Fruit fly (Drosophila melanogaster): ENCODE measurements around the gene oxt.
A peak's percentile ranks its signal among the peaks of the same experiment; 100 is the strongest.

The oxt gene

DNA sequence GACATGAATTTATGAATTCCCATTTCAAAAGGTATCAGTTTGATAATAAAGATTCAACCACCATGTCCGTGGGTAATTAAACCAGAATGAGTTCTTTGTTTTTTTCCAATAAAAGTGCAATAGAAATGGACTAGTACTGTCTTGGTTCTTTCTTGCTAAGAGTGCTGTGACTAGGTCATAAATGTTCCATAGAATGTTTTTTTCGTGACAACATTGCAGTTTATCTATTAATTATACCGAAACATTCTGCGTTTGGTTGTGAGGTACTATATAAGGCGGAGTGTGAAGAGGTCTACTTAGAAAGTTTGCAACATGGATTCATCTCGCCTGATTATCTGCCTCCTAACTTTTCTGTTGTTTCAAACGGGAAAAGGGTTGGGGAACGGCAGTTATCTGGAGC, 5.1 kb upstream of the oxt start, which contains the start of gene obst-I:
Gene obst-I, plus strand, starts transcription at position 301 of the 400 bp plus-strand sequence.
- TF ChIP-seq CG7045 (GFP tag; optimal IDR thresholded peaks at IDR 0.05): no peak
- TF ChIP-seq CG1620 (GFP tag; optimal IDR thresholded peaks at IDR 0.05): no peak
- no peak for TF ChIP-seq Hr96 (GFP tag; optimal IDR thresholded peaks at IDR 0.05)
- no peak for TF ChIP-seq bab1 (GFP tag; optimal IDR thresholded peaks at IDR 0.05)
- TF ChIP-seq pad (GFP tag; optimal IDR thresholded peaks at IDR 0.05): no peak
- no peak for TF ChIP-seq Clk (GFP tag; optimal IDR thresholded peaks at IDR 0.05)
- TF ChIP-seq CG5204 (GFP tag; optimal IDR thresholded peaks at IDR 0.05): no peak
- TF ChIP-seq CG14711 (tag; optimal IDR thresholded peaks at IDR 0.05): no peak
- TF ChIP-seq cic (GFP tag; optimal IDR thresholded peaks at IDR 0.05): no peak
- no peak for TF ChIP-seq toe (GFP tag; optimal IDR thresholded peaks at IDR 0.05)
- TF ChIP-seq CG33017 (tag; optimal IDR thresholded peaks at IDR 0.05): no peak
- no peak for TF ChIP-seq CG12768 (GFP tag; optimal IDR thresholded peaks at IDR 0.05)
- no peak for TF ChIP-seq ovo (GFP tag; optimal IDR thresholded peaks at IDR 0.05)
- no peak for TF ChIP-seq cnc (optimal IDR thresholded peaks at IDR 0.05)
- no peak for TF ChIP-seq kay (GFP tag; ENCODE audit: borderline replicate concordance)
- TF ChIP-seq CG11617 (GFP tag; optimal IDR thresholded peaks at IDR 0.05): no peak
- TF ChIP-seq tj (GFP tag; optimal IDR thresholded peaks at IDR 0.05): no peak
- TF ChIP-seq Crg-1 (GFP tag; optimal IDR thresholded peaks at IDR 0.05): no peak
- TF ChIP-seq CG7101 (tag; optimal IDR thresholded peaks at IDR 0.05): no peak
- TF ChIP-seq Mnt (GFP tag; optimal IDR thresholded peaks at IDR 0.05): no peak

DNA sequence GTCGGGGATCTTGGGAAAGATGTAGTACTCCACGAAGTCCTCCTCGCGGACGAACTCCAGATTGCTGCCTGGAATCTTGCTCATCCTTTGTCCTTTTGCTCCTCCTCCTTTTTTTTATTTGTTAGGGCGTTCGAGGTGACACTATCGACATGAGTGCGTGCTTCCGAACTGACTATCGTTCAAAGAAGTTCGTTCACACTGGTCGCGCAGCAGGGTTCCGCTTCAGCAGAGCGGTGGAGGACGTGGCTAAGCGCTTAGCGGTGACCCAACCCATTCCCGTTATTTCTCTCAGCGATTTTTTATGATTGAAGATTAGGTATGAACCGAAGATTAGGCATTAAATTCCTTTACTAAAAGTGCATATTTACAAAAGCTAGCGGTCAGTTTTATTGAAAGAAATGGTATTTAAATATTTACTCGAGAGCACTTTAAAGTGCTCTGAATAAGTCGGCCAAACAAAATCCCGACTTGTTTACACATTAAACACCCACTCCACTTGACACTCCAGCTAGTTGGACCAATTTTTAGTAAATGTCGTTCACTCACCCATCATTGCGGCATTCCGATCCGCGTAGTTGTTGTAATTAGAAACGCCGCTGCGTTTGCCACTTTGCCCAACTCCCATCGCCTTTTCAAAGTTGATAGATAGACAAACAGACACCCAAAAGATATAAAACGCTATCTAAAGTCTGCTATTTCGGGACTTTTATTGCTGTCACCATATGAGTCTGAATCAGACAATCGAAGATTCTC, 3.4 kb upstream of the oxt start, which contains the start of the genes ecd and CG13806:
Gene ecd, minus strand, starts transcription at position 166 of the 753 bp plus-strand sequence.
Gene CG13806, plus strand, starts transcription at position 703 of the 753 bp plus-strand sequence.
- TF ChIP-seq CG7045 (GFP tag; optimal IDR thresholded peaks at IDR 0.05): no peak
- peak; percentile 32 for TF ChIP-seq ovo (GFP tag; optimal IDR thresholded peaks at IDR 0.05)
- peak; percentile 22 for TF ChIP-seq CG7101 (tag; optimal IDR thresholded peaks at IDR 0.05)
- TF ChIP-seq Clk (GFP tag; optimal IDR thresholded peaks at IDR 0.05): no peak
- TF ChIP-seq pad (GFP tag; optimal IDR thresholded peaks at IDR 0.05): no peak
- TF ChIP-seq Hr96 (GFP tag; optimal IDR thresholded peaks at IDR 0.05): peak; percentile 5
- TF ChIP-seq CG1620 (GFP tag; optimal IDR thresholded peaks at IDR 0.05): peak; percentile 30

DNA sequence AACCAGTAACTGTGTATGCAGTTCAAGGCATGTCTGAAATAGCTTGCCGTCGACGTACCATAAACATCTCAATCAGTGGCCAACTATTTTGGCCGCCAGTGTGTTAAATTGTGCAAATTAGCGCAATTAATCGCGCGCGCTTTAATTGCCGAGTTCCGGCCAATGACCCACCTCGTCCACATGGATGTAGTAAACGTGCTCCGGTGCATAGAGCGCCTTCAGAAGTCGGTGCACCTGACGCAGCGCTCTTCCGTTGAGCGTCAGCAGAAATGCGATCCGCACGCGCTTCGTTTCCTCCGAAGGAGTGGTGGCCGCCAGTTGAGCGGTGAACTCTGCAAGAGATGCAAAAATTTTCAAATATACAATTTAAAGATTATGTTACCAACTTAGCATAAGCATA, 1.2 kb downstream of the oxt start:
- no peak for TF ChIP-seq Clk (GFP tag; optimal IDR thresholded peaks at IDR 0.05)
- TF ChIP-seq cic (GFP tag; optimal IDR thresholded peaks at IDR 0.05): no peak
- no peak for TF ChIP-seq Crg-1 (GFP tag; optimal IDR thresholded peaks at IDR 0.05)
- TF ChIP-seq bab1 (GFP tag; optimal IDR thresholded peaks at IDR 0.05): peak; percentile 53
- TF ChIP-seq CG5204 (GFP tag; optimal IDR thresholded peaks at IDR 0.05): no peak
- TF ChIP-seq Mnt (GFP tag; optimal IDR thresholded peaks at IDR 0.05): peak; percentile 36
- no peak for TF ChIP-seq Hr96 (GFP tag; optimal IDR thresholded peaks at IDR 0.05)
- no peak for TF ChIP-seq CG7101 (tag; optimal IDR thresholded peaks at IDR 0.05)
- no peak for TF ChIP-seq kay (GFP tag; ENCODE audit: borderline replicate concordance)
- TF ChIP-seq CG11617 (GFP tag; optimal IDR thresholded peaks at IDR 0.05): no peak
- no peak for TF ChIP-seq CG1620 (GFP tag; optimal IDR thresholded peaks at IDR 0.05)
- no peak for TF ChIP-seq CG7045 (GFP tag; optimal IDR thresholded peaks at IDR 0.05)
- TF ChIP-seq tj (GFP tag; optimal IDR thresholded peaks at IDR 0.05): peak; percentile 99
- no peak for TF ChIP-seq CG33017 (tag; optimal IDR thresholded peaks at IDR 0.05)
- TF ChIP-seq cnc (optimal IDR thresholded peaks at IDR 0.05): no peak

DNA sequence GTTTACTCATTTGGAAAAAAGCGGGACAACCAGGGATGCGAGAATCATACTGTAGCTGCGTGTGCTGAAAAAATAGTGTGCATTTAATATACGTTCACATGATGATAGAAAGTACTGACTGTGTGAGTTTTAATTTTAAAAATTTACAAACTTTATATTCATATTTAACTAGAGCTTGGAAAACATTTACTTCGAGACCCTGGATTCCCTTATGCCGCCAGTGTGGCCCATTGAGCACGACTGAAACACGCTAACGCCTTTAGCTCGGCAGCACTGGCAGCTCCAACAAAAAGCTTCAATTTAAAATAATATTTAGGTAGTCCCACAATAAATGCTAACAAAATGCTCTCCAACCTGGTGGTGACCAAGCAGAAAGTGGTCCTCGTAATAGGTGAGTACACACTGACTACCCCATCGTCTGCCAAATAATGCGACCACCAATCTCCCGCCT, 5.0 kb downstream of the oxt start, which contains the start of the genes CG1275 and Elp5:
Gene CG1275, minus strand, starts transcription at position 12 of the 451 bp plus-strand sequence.
Gene Elp5, plus strand, starts transcription at position 45 of the 451 bp plus-strand sequence.
- TF ChIP-seq CG12768 (GFP tag; optimal IDR thresholded peaks at IDR 0.05) (peak; percentile 95), toe (GFP tag; optimal IDR thresholded peaks at IDR 0.05) (peak; percentile 98), CG1620 (GFP tag; optimal IDR thresholded peaks at IDR 0.05) (peak; percentile 99), cic (GFP tag; optimal IDR thresholded peaks at IDR 0.05) (peak; percentile 90), CG7101 (tag; optimal IDR thresholded peaks at IDR 0.05) (peak; percentile 99), Mnt (GFP tag; optimal IDR thresholded peaks at IDR 0.05) (peak; percentile 93), kay (GFP tag; ENCODE audit: borderline replicate concordance) (no peak), ovo (GFP tag; optimal IDR thresholded peaks at IDR 0.05) (peak; percentile 97), CG7045 (GFP tag; optimal IDR thresholded peaks at IDR 0.05) (peak; percentile 96), CG33017 (tag; optimal IDR thresholded peaks at IDR 0.05) (peak; percentile 98), tj (GFP tag; optimal IDR thresholded peaks at IDR 0.05) (peak; percentile 93), CG14711 (tag; optimal IDR thresholded peaks at IDR 0.05) (peak; percentile 93), CG5204 (GFP tag; optimal IDR thresholded peaks at IDR 0.05) (peak; percentile 97), Hr96 (GFP tag; optimal IDR thresholded peaks at IDR 0.05) (peak; percentile 94), Crg-1 (GFP tag; optimal IDR thresholded peaks at IDR 0.05) (peak; percentile 98), Clk (GFP tag; optimal IDR thresholded peaks at IDR 0.05) (peak; percentile 94), pad (GFP tag; optimal IDR thresholded peaks at IDR 0.05) (peak; percentile 87), CG11617 (GFP tag; optimal IDR thresholded peaks at IDR 0.05) (peak; percentile 97), bab1 (GFP tag; optimal IDR thresholded peaks at IDR 0.05) (peak; percentile 100), cnc (optimal IDR thresholded peaks at IDR 0.05) (no peak)

DNA sequence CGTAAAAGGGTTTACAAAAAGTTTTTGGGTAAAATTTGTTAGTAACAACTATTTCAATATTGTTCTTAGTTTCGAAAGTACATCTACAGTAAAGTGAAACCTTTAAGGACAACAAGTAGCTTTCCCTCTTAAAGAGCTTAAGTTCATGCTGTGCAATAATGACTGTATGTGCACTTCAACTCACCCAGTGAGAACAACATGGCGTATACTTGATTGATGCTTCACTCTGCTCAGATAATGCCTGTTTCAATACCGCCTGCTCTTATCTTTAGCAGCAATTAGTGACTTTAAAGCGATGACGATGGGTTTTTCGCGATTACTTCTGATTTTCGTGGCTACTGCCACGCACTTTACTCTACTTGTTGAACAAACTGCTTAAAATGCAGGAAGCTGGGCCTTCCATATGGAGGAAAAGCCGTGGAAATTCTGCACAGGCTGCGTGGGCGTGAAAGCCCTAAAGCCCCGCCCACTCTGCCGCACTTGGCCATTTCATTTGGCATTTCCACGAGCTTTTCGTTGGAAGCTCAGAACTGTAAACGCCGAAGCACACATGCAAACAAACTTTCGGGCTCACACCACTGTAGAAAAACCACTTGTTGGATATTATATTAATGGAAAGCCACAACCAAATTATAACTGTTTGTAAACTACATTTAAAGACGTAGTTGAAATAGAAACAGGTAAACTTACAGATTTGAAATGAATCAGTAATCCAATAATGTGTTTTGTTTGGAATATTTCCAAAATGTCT, 5.9 kb downstream of the oxt start:
- TF ChIP-seq CG11617 (GFP tag; optimal IDR thresholded peaks at IDR 0.05) (no peak), cnc (optimal IDR thresholded peaks at IDR 0.05) (peak in 1 of 2 experiments; percentile 47), Hr96 (GFP tag; optimal IDR thresholded peaks at IDR 0.05) (no peak)
